Fruit fly (Drosophila melanogaster): Measurements from ENCODE around the gene wat.

Gene wat

dm6 chr3R:29069208-29070072 is 49.2 kb upstream of the wat start (continued):
- TF ChIP-seq peb (GFP tag; IDR thresholded peaks at IDR 0.05) (no peak), CG18011 (GFP tag; optimal IDR thresholded peaks at IDR 0.05) (no peak), CG3281 (GFP tag; optimal IDR thresholded peaks at IDR 0.05) (no peak), CrebB (tag; optimal IDR thresholded peaks at IDR 0.05) (no peak), CG11723 (GFP tag; optimal IDR thresholded peaks at IDR 0.05) (no peak), CG12744 (GFP tag; optimal IDR thresholded peaks at IDR 0.05) (no peak), Trl (optimal IDR thresholded peaks at IDR 0.05) (peak; percentile 32 to 35), Trl (GFP tag; optimal IDR thresholded peaks at IDR 0.05) (no peak), slou (GFP tag; optimal IDR thresholded peaks at IDR 0.05) (no peak), wor (GFP tag; IDR thresholded peaks at IDR 0.05) (no peak), Dek (tag; optimal IDR thresholded peaks at IDR 0.05) (no peak), lmd (GFP tag; IDR thresholded peaks at IDR 0.05) (no peak), sqz (GFP tag; optimal IDR thresholded peaks at IDR 0.05) (peak; percentile 44), Med (GFP tag) (peak; percentile 24), fd64A (GFP tag; optimal IDR thresholded peaks at IDR 0.05) (no peak), pzg (GFP tag; optimal IDR thresholded peaks at IDR 0.05) (no peak), cas (GFP tag; IDR thresholded peaks at IDR 0.05) (no peak), HmgZ (tag; optimal IDR thresholded peaks at IDR 0.05) (no peak), Optix (GFP tag; IDR thresholded peaks at IDR 0.05) (0 out of 3 replicates have a peak, but pooled peaks have one; percentile 21), z (GFP tag; IDR thresholded peaks at IDR 0.05) (no peak), Mad (GFP tag; optimal IDR thresholded peaks at IDR 0.05) (no peak)

DNA sequence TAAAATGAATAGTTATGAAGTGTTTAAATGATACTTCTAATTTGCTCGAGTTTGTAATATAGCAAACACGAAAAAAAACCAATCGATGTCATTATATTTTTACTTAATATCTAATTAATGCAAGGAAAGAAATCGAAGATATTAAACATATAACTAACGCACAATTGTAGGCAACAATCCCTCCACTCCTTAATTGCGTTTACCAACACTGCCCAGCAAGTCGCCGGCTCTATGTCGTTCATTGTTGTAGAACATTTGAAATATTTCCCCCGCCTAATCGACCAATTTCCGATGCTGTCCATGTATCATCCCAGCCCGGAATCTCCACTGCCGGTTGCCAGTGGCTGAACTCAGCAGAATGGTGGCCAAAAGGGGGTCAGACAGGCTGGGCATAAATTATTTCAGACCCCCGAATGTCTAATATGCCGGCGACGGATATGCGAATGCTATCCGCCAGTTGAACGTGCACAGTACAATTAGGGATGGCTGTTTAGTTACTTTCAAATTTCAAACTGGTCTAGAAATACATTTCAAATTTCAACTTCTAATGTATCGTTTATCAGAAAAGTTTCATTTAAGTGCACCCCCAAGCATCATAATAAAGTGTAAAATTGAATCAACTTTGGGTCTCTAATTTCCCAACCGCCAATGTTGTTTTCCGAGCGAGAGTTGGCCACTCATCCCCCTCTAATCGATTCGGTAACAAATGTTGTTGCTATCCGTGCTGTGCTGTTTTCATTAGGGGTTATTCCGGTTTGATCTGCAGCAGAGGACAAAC is 48.4 kb upstream of the wat start:
- TF ChIP-seq bcd (GFP tag; optimal IDR thresholded peaks at IDR 0.05) (peak; percentile 53), seq (GFP tag; IDR thresholded peaks at IDR 0.05) (no peak), fd64A (GFP tag; optimal IDR thresholded peaks at IDR 0.05) (no peak), Xrp1 (GFP tag; IDR thresholded peaks at IDR 0.05) (peak; percentile 62), Opbp (GFP tag; IDR thresholded peaks at IDR 0.05; ENCODE audit: partially characterized antibody) (no peak), vfl (GFP tag; optimal IDR thresholded peaks at IDR 0.05) (no peak), CG10431 (GFP tag; optimal IDR thresholded peaks at IDR 0.05) (no peak), CG12219 (GFP tag; optimal IDR thresholded peaks at IDR 0.05) (peak; percentile 29), chm (GFP tag; IDR thresholded peaks at IDR 0.05) (no peak; the same call in 1 of the 2 replicates), crc (GFP tag; optimal IDR thresholded peaks at IDR 0.05) (peak; percentile 13), Hmx (GFP tag; optimal IDR thresholded peaks at IDR 0.05) (no peak), dysf (GFP tag; IDR thresholded peaks at IDR 0.05) (peak; percentile 57), CG14050 (GFP tag; IDR thresholded peaks at IDR 0.05) (peak; percentile 49; the same call in 1 of the 3 replicates), Meics (GFP tag; optimal IDR thresholded peaks at IDR 0.05) (peak; percentile 46), CG7271 (tag; optimal IDR thresholded peaks at IDR 0.05) (no peak), CG31224 (GFP tag; IDR thresholded peaks at IDR 0.05) (no peak), CG8290 (GFP tag; optimal IDR thresholded peaks at IDR 0.05) (no peak), CG8290 (tag; optimal IDR thresholded peaks at IDR 0.05) (peak in 1 of 2 experiments; percentile 75), CG13775 (GFP tag; optimal IDR thresholded peaks at IDR 0.05) (peak; percentile 31), CG3847 (GFP tag; IDR thresholded peaks at IDR 0.05) (0 out of 2 replicates have a peak, but pooled peaks have one; percentile 13), bsh (GFP tag; optimal IDR thresholded peaks at IDR 0.05) (peak in 1 of 2 experiments; percentile 17), HLH3B (GFP tag; IDR thresholded peaks at IDR 0.05) (peak; percentile 45; the same call in 1 of the 2 replicates), fu2 (GFP tag; optimal IDR thresholded peaks at IDR 0.05) (no peak), CG8765 (GFP tag; IDR thresholded peaks at IDR 0.05) (no peak), Ravus (GFP tag; IDR thresholded peaks at IDR 0.05) (no peak), CG43689 (GFP tag; IDR thresholded peaks at IDR 0.05) (no peak), Taf1 (GFP tag; IDR thresholded peaks at IDR 0.05) (0 out of 2 replicates have a peak, but pooled peaks have one; percentile 15), ato (GFP tag; IDR thresholded peaks at IDR 0.05; ENCODE audit: partially characterized antibody) (no peak), ssp (GFP tag; IDR thresholded peaks at IDR 0.05) (no peak)

Data from whole organism, embryonic.